Worm (Caenorhabditis elegans): ENCODE measurements around the gene C05C10.5.

C05C10.5 gene

DNA sequence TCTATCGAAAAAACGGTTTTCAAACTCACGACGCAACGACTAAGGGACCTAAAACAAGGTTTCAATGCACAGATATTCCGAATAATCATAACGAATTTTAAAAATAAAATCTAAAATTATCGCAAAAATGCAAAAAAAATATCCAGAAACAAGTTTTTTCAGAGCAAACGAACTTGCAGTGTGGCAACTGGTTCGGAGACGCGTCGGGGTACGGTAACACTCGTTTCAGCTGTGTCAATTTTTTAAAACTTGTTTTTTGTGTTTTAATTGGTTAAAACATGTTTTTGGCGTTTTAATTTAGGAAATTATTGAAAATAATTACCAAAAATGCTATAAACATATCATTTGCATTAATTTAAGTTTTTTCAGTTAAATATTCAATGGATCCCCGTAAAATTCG is 46.4 kb upstream of the C05C10.5 start, which contains the start of gene C08H9.16:
C08H9.16 (plus strand) TSS at position 370 of the 400 bp plus-strand sequence.
- TF ChIP-seq D1046.2 (GFP tag; IDR thresholded peaks at IDR 0.05) (peak; percentile 98), hlh-11 (tag; optimal IDR thresholded peaks at IDR 0.05) (peak; percentile 57), nhr-6 (tag; optimal IDR thresholded peaks at IDR 0.05) (peak; percentile 13), T20F7.1 (GFP tag; optimal IDR thresholded peaks at IDR 0.05) (no peak), cey-2 (tag; optimal IDR thresholded peaks at IDR 0.05; ENCODE audit: borderline replicate concordance, insufficient read depth) (no peak), lin-13 (GFP tag; optimal IDR thresholded peaks at IDR 0.05) (peak; percentile 24), rbr-2 (tag; optimal IDR thresholded peaks at IDR 0.05) (peak; percentile 20), hmg-1.1 (GFP tag; IDR thresholded peaks at IDR 0.05) (peak; percentile 18; the same call in 1 of the 2 replicates), spr-1 (tag; optimal IDR thresholded peaks at IDR 0.05) (no peak), dpl-1 (GFP tag; optimal IDR thresholded peaks at IDR 0.05) (peak; percentile 65), Y105C5A.15 (GFP tag; IDR thresholded peaks at IDR 0.05) (no peak), fkh-10 (GFP tag; optimal IDR thresholded peaks at IDR 0.05) (no peak), mep-1 (tag; optimal IDR thresholded peaks at IDR 0.05) (peak; percentile 67), tag-97 (GFP tag; IDR thresholded peaks at IDR 0.05) (no peak), aha-1 (tag) (peak; percentile 49), lsy-2 (tag; optimal IDR thresholded peaks at IDR 0.05) (peak; percentile 89 to 99), nhr-102 (tag; optimal IDR thresholded peaks at IDR 0.05) (no peak), daf-8 (GFP tag; IDR thresholded peaks at IDR 0.05) (no peak), lin-1 (GFP tag; IDR thresholded peaks at IDR 0.05) (no peak), lim-7 (GFP tag; IDR thresholded peaks at IDR 0.05) (no peak), ama-1 (optimal IDR thresholded peaks at IDR 0.05) (no peak), nhr-76 (tag; optimal IDR thresholded peaks at IDR 0.05) (no peak), zip-2 (tag; optimal IDR thresholded peaks at IDR 0.05) (no peak), pha-4 (GFP tag; IDR thresholded peaks at IDR 0.05) (no peak), pha-4 (tag; optimal IDR thresholded peaks at IDR 0.05) (peak; percentile 59), ceh-32 (tag; optimal IDR thresholded peaks at IDR 0.05; ENCODE audit: poor library complexity) (no peak), lin-39 (tag; optimal IDR thresholded peaks at IDR 0.05) (no peak), hlh-30 (tag; optimal IDR thresholded peaks at IDR 0.05; ENCODE audit: insufficient read depth) (peak; percentile 45), mes-2 (tag; optimal IDR thresholded peaks at IDR 0.05; ENCODE audit: poor library complexity, severe bottlenecking) (peak; percentile 68), madf-9 (GFP tag; conservative IDR thresholded peaks at IDR 0.05) (no peak), dmd-6 (GFP tag; IDR thresholded peaks at IDR 0.05) (peak; percentile 26; the same call in 1 of the 2 replicates), nhr-11 (tag; optimal IDR thresholded peaks at IDR 0.05) (peak; percentile 67), nhr-77 (tag; optimal IDR thresholded peaks at IDR 0.05) (peak; percentile 43), R02D3.7 (tag; optimal IDR thresholded peaks at IDR 0.05) (no peak), hif-1 (tag; optimal IDR thresholded peaks at IDR 0.05) (peak in 1 of 2 experiments; percentile 18), daf-16 (GFP tag; optimal IDR thresholded peaks at IDR 0.05) (no peak), daf-16 (tag; optimal IDR thresholded peaks at IDR 0.05) (peak; percentile 46), mxl-3 (GFP tag; optimal IDR thresholded peaks at IDR 0.05) (no peak), T26A8.4 (GFP tag; IDR thresholded peaks at IDR 0.05) (no peak), unc-130 (GFP tag; optimal IDR thresholded peaks at IDR 0.05) (peak; percentile 24), fos-1 (tag; optimal IDR thresholded peaks at IDR 0.05) (no peak), Y75B8A.6 (GFP tag; IDR thresholded peaks at IDR 0.05) (no peak), daf-12 (tag; optimal IDR thresholded peaks at IDR 0.05) (no peak), skn-1 (tag; optimal IDR thresholded peaks at IDR 0.05) (no peak), zfp-3 (GFP tag; conservative IDR thresholded peaks at IDR 0.05) (no peak), egl-27 (tag; optimal IDR thresholded peaks at IDR 0.05) (no peak), dve-1 (tag; optimal IDR thresholded peaks at IDR 0.05; ENCODE audit: insufficient read depth) (peak; percentile 57)

Data from whole organism, L4 larva.